Worm (Caenorhabditis elegans): ENCODE data around the gene D2024.4.

D2024.4 gene

ce11 chrIV:7188528-7189422 is 42.3 kb upstream of the D2024.4 start, which contains the start of gene srlf-7:
Gene srlf-7 (plus strand): TSS chrIV:7189287.
- TF ChIP-seq mdl-1 (tag; optimal IDR thresholded peaks at IDR 0.05), result no peak
- no peak for TF ChIP-seq nhr-25 (tag; optimal IDR thresholded peaks at IDR 0.05)
- TF ChIP-seq lin-39 (tag; optimal IDR thresholded peaks at IDR 0.05), result no peak
- no peak for TF ChIP-seq unc-62 (GFP tag; optimal IDR thresholded peaks at IDR 0.05)
- no peak for TF ChIP-seq aly-2 (tag; optimal IDR thresholded peaks at IDR 0.05)
- no peak for TF ChIP-seq lsy-12 (tag; optimal IDR thresholded peaks at IDR 0.05)
- no peak for TF ChIP-seq nhr-11 (tag; optimal IDR thresholded peaks at IDR 0.05)
- peak; percentile 65 for TF ChIP-seq fkh-10 (GFP tag; optimal IDR thresholded peaks at IDR 0.05)
- peak; percentile 71 for TF ChIP-seq nhr-23 (tag; optimal IDR thresholded peaks at IDR 0.05)
- TF ChIP-seq pqm-1 (tag; optimal IDR thresholded peaks at IDR 0.05), result peak; percentile 100
- no peak for TF ChIP-seq elt-1 (tag; optimal IDR thresholded peaks at IDR 0.05)
- TF ChIP-seq nhr-43 (tag; optimal IDR thresholded peaks at IDR 0.05; ENCODE audit: poor library complexity, severe bottlenecking), result peak; percentile 11
- TF ChIP-seq nfya-1 (tag; optimal IDR thresholded peaks at IDR 0.05; ENCODE audit: insufficient read depth), result no peak
- no peak for TF ChIP-seq fos-1 (tag; optimal IDR thresholded peaks at IDR 0.05)
- no peak for TF ChIP-seq mml-1 (tag; optimal IDR thresholded peaks at IDR 0.05)
- no peak for TF ChIP-seq ztf-11 (tag; optimal IDR thresholded peaks at IDR 0.05)
- peak; percentile 55 for TF ChIP-seq skn-1 (tag; optimal IDR thresholded peaks at IDR 0.05)
- peak; percentile 9 for TF ChIP-seq snpc-4 (tag; optimal IDR thresholded peaks at IDR 0.05)
- no peak for TF ChIP-seq ceh-82 (tag; optimal IDR thresholded peaks at IDR 0.05)
- peak; percentile 97 for TF ChIP-seq pha-4 (tag; optimal IDR thresholded peaks at IDR 0.05)
- TF ChIP-seq ceh-28 (tag; optimal IDR thresholded peaks at IDR 0.05), result peak; percentile 62
- TF ChIP-seq nhr-67 (tag; optimal IDR thresholded peaks at IDR 0.05), result no peak
- no peak for TF ChIP-seq hmg-11 (tag; optimal IDR thresholded peaks at IDR 0.05)
- peak; percentile 88 for TF ChIP-seq jun-1 (tag; optimal IDR thresholded peaks at IDR 0.05)
- no peak for TF ChIP-seq R02D3.7 (tag; optimal IDR thresholded peaks at IDR 0.05)
- TF ChIP-seq ceh-9 (tag; optimal IDR thresholded peaks at IDR 0.05), result no peak
- TF ChIP-seq nhr-77 (tag; optimal IDR thresholded peaks at IDR 0.05), result no peak
- no peak for TF ChIP-seq daf-12 (tag; optimal IDR thresholded peaks at IDR 0.05)
- no peak for TF ChIP-seq ama-1 (optimal IDR thresholded peaks at IDR 0.05)
- TF ChIP-seq ZK546.5 (tag; optimal IDR thresholded peaks at IDR 0.05), result no peak
- no peak for TF ChIP-seq zag-1 (tag; optimal IDR thresholded peaks at IDR 0.05)
- TF ChIP-seq eor-1 (tag; optimal IDR thresholded peaks at IDR 0.05), result no peak
- TF ChIP-seq nhr-28 (tag; optimal IDR thresholded peaks at IDR 0.05), result no peak
- TF ChIP-seq elt-3 (tag; optimal IDR thresholded peaks at IDR 0.05), result peak; percentile 30 to 89 (median 45)
- TF ChIP-seq unc-39 (tag; optimal IDR thresholded peaks at IDR 0.05), result no peak
- no peak for TF ChIP-seq tbx-2 (tag; optimal IDR thresholded peaks at IDR 0.05)
- no peak for TF ChIP-seq nhr-12 (tag; optimal IDR thresholded peaks at IDR 0.05)
- no peak for TF ChIP-seq nhr-237 (tag; optimal IDR thresholded peaks at IDR 0.05)
- TF ChIP-seq nhr-76 (tag; optimal IDR thresholded peaks at IDR 0.05), result no peak
- no peak for TF ChIP-seq lin-15B (tag; optimal IDR thresholded peaks at IDR 0.05)
- peak; percentile 99 for TF ChIP-seq elt-2 (tag; optimal IDR thresholded peaks at IDR 0.05)
- no peak for TF ChIP-seq egl-27 (tag; optimal IDR thresholded peaks at IDR 0.05)
- TF ChIP-seq egl-5 (tag; optimal IDR thresholded peaks at IDR 0.05), result no peak
- no peak for TF ChIP-seq ceh-16 (tag; optimal IDR thresholded peaks at IDR 0.05)
- no peak for TF ChIP-seq fkh-2 (tag; optimal IDR thresholded peaks at IDR 0.05)
- TF ChIP-seq sea-2 (GFP tag; optimal IDR thresholded peaks at IDR 0.05), result no peak
- TF ChIP-seq ztf-4 (tag; optimal IDR thresholded peaks at IDR 0.05), result no peak
